Fruit fly (Drosophila melanogaster): ENCODE measurements around the gene CG4364.

Gene CG4364

DNA sequence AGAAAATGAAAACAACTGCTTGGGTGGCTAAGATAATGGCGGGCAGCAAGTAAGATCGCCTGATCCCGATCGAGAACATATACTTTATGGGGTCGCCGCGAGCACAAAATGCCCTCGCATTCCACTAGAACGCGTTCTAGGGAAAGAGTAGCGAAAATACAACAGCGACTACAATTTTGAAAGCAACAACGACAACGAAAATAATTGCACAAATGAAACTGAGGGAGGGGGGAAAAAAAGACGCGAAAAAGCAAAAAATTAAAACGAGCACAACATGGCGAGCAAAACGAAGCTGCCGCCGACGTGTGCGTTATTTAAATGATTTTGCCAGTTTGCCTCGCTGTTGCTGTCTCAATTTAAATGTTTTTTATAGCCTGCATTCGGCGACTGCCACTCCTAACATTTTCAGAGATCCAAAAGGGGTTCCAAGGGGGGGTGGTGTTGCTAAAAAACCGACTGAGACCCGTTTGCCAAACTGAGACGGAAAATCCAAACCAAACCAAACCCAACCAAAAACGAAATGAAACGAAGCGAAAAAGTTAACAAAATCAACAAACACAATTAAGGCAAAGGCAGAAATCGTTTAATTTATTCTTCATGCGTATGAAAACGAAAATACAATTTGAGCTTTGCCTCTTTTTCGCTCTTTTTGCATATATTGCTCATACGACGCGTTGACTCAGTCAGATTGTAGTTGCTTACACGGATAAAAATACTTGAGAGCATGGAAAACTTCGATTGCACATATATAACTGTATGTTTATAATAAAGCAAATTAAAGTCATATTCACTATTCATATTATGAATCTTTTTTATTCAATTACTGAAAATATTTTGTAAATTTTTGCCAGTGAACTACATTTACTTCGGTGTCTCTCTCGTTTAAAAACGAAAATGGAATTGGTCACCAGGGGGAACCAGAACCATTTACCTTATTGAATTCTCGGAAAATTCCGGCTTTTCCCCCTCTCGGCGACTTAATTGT lies 18.4 kb downstream of the CG4364 start:
- TF ChIP-seq achi (GFP tag; optimal IDR thresholded peaks at IDR 0.05) (peak; percentile 72), svp (GFP tag) (peak; percentile 60), Sox14 (GFP tag; optimal IDR thresholded peaks at IDR 0.05) (peak; percentile 55), CG3919 (GFP tag; optimal IDR thresholded peaks at IDR 0.05) (peak; percentile 67), CG10631 (GFP tag; optimal IDR thresholded peaks at IDR 0.05) (peak; percentile 74), Smox (GFP tag; optimal IDR thresholded peaks at IDR 0.05) (peak; percentile 72), dsx (GFP tag; optimal IDR thresholded peaks at IDR 0.05; ENCODE audit: poor library complexity, severe bottlenecking) (peak; percentile 23), CG15336 (GFP tag; IDR thresholded peaks at IDR 0.05) (peak; percentile 91), Met (GFP tag; optimal IDR thresholded peaks at IDR 0.05) (peak; percentile 65), eg (GFP tag; IDR thresholded peaks at IDR 0.05) (peak; percentile 94), CG11294 (GFP tag; IDR thresholded peaks at IDR 0.05) (peak; percentile 86), pdm3 (GFP tag; optimal IDR thresholded peaks at IDR 0.05) (peak; percentile 77), fkh (GFP tag; optimal IDR thresholded peaks at IDR 0.05) (peak; percentile 23), OdsH (GFP tag; optimal IDR thresholded peaks at IDR 0.05) (peak; percentile 79), CG9139 (GFP tag; optimal IDR thresholded peaks at IDR 0.05) (no peak), Ets21C (GFP tag; optimal IDR thresholded peaks at IDR 0.05) (peak; percentile 13), CG7368 (GFP tag; optimal IDR thresholded peaks at IDR 0.05) (peak; percentile 69), Hr4 (GFP tag; optimal IDR thresholded peaks at IDR 0.05) (peak; percentile 86), CG11762 (GFP tag; optimal IDR thresholded peaks at IDR 0.05; ENCODE audit: insufficient read depth) (peak; percentile 60), CG32006 (GFP tag; optimal IDR thresholded peaks at IDR 0.05) (peak; percentile 81), CG6808 (GFP tag; optimal IDR thresholded peaks at IDR 0.05) (no peak), CG16779 (tag; optimal IDR thresholded peaks at IDR 0.05) (no peak), CG6792 (GFP tag; optimal IDR thresholded peaks at IDR 0.05) (peak; percentile 66), CG6276 (GFP tag; optimal IDR thresholded peaks at IDR 0.05) (peak; percentile 50), CG6163 (GFP tag; IDR thresholded peaks at IDR 0.05) (peak; percentile 91), CG34406 (GFP tag; optimal IDR thresholded peaks at IDR 0.05) (peak; percentile 69), spab (GFP tag; optimal IDR thresholded peaks at IDR 0.05) (peak; percentile 0), CG31627 (GFP tag; optimal IDR thresholded peaks at IDR 0.05) (peak; percentile 72), Gug (GFP tag; IDR thresholded peaks at IDR 0.05) (peak; percentile 79), Lpt (GFP tag; optimal IDR thresholded peaks at IDR 0.05) (peak; percentile 60), Blimp-1 (GFP tag; optimal IDR thresholded peaks at IDR 0.05) (peak; percentile 49), CG8119 (GFP tag; IDR thresholded peaks at IDR 0.05) (peak; percentile 90), acj6 (GFP tag; optimal IDR thresholded peaks at IDR 0.05) (peak; percentile 72), fd59A (GFP tag; optimal IDR thresholded peaks at IDR 0.05) (peak; percentile 32), cyc (GFP tag; optimal IDR thresholded peaks at IDR 0.05) (peak; percentile 60), dac (GFP tag; optimal IDR thresholded peaks at IDR 0.05) (peak; percentile 39), Eip78C (GFP tag) (peak; percentile 91), lz (GFP tag; optimal IDR thresholded peaks at IDR 0.05) (peak; percentile 67), topi (GFP tag; optimal IDR thresholded peaks at IDR 0.05) (peak; percentile 69), esn (GFP tag; optimal IDR thresholded peaks at IDR 0.05) (peak; percentile 80), Hr39 (GFP tag; optimal IDR thresholded peaks at IDR 0.05) (peak; percentile 69), net (GFP tag; optimal IDR thresholded peaks at IDR 0.05) (peak; percentile 69), salr (GFP tag; optimal IDR thresholded peaks at IDR 0.05) (peak in 1 of 2 experiments; percentile 53), CG1621 (tag; optimal IDR thresholded peaks at IDR 0.05) (no peak), Eip75B (GFP tag; optimal IDR thresholded peaks at IDR 0.05) (peak; percentile 72), CG8319 (GFP tag; optimal IDR thresholded peaks at IDR 0.05) (peak; percentile 53), vri (GFP tag; optimal IDR thresholded peaks at IDR 0.05) (peak; percentile 6), CG11902 (GFP tag; optimal IDR thresholded peaks at IDR 0.05) (peak; percentile 41), CG8632 (GFP tag; optimal IDR thresholded peaks at IDR 0.05) (peak; percentile 76), CG10669 (GFP tag; optimal IDR thresholded peaks at IDR 0.05) (peak; percentile 51)

Measured in whole organism, prepupa.